Fruit fly (Drosophila melanogaster) whole organism, embryonic: ENCODE data around the gene CG45081.

Experiments used
- Atf6 ChIP-seq: fragments of 200-800 bp; sonication (Bioruptor generic); IDR thresholded peaks from 2 replicates; pipeline ENCODE4 v1.3.6; 2022; ENCODE audit warnings: missing biosample characterization, missing genetic modification characterization
- B-H1 ChIP-seq: fragments of 200-800 bp; sonication (Bioruptor generic); IDR thresholded peaks from 3 replicates; pipeline ENCODE4 v1.3.6; 2022; ENCODE audit warnings: missing biosample characterization, missing genetic modification characterization
- C15 ChIP-seq: fragments of 200-800 bp; sonication (Bioruptor generic); IDR thresholded peaks from 3 replicates; pipeline ENCODE4 v1.3.6; 2022; ENCODE audit warnings: missing biosample characterization, missing genetic modification characterization
- CG10959 ChIP-seq: fragments of 200-800 bp; sonication (Bioruptor generic); IDR thresholded peaks from 2 replicates; pipeline ENCODE4 v1.3.6; 2022; ENCODE audit warnings: missing biosample characterization, missing genetic modification characterization
- CG11247 ChIP-seq: fragments of 200-800 bp; sonication (Bioruptor generic); IDR thresholded peaks from 2 replicates; pipeline ENCODE4 v1.3.6; 2022; ENCODE audit warnings: missing biosample characterization, missing genetic modification characterization
- CG11398 ChIP-seq: fragments of 200-800 bp; sonication (Bioruptor generic); optimal IDR thresholded peaks from 2 replicates; lab custom pipeline; 2016; ENCODE audit warnings: missing biosample characterization, missing genetic modification characterization
- CG11504 ChIP-seq: fragments of 200-800 bp; sonication (Bioruptor generic); optimal IDR thresholded peaks from 3 replicates; lab custom pipeline; 2019; ENCODE audit warnings: missing biosample characterization, mild to moderate bottlenecking, missing genetic modification characterization, moderate library complexity
- CG13287 ChIP-seq: fragments of 200-800 bp; sonication (Bioruptor generic); IDR thresholded peaks from 2 replicates; pipeline ENCODE4 v1.3.6; 2022; ENCODE audit warnings: missing biosample characterization, missing genetic modification characterization; ENCODE audit not compliant: partially characterized antibody
- CG13424 ChIP-seq: fragments of 200-800 bp; sonication (Bioruptor generic); optimal IDR thresholded peaks from 2 replicates; lab custom pipeline; 2019; ENCODE audit warnings: missing biosample characterization, mild to moderate bottlenecking, missing genetic modification characterization, moderate library complexity
- CG13775 ChIP-seq: fragments of 200-800 bp; sonication (Bioruptor generic); optimal IDR thresholded peaks from 3 replicates; lab custom pipeline; 2017; ENCODE audit warnings: missing biosample characterization, mild to moderate bottlenecking, missing genetic modification characterization
- CG14441 ChIP-seq: fragments of 200-800 bp; sonication (Bioruptor generic); IDR thresholded peaks from 2 replicates; pipeline ENCODE4 v1.3.6; 2022; ENCODE audit warnings: missing biosample characterization, missing genetic modification characterization
- CG14860 ChIP-seq: fragments of 200-800 bp; sonication (Bioruptor generic); IDR thresholded peaks from 3 replicates; pipeline ENCODE4 v1.3.6; 2022; ENCODE audit warnings: missing biosample characterization, missing genetic modification characterization; ENCODE audit not compliant: partially characterized antibody
- CG14965 ChIP-seq: fragments of 200-800 bp; sonication (Bioruptor generic); optimal IDR thresholded peaks from 2 replicates; lab custom pipeline; 2016; ENCODE audit warnings: missing biosample characterization, missing genetic modification characterization, borderline replicate concordance
- CG15479 ChIP-seq: fragments of 200-800 bp; sonication (Bioruptor generic); optimal IDR thresholded peaks from 3 replicates; lab custom pipeline; 2019; ENCODE audit warnings: missing biosample characterization, mild to moderate bottlenecking, missing genetic modification characterization, moderate library complexity
- CG17328 ChIP-seq: fragments of 200-800 bp; sonication (Bioruptor generic); IDR thresholded peaks from 2 replicates; pipeline ENCODE4 v1.3.6; 2022; ENCODE audit warnings: missing biosample characterization, missing genetic modification characterization
- CG17385 ChIP-seq: fragments of 200-800 bp; sonication (Bioruptor generic); optimal IDR thresholded peaks from 3 replicates; lab custom pipeline; 2018; ENCODE audit warnings: missing biosample characterization, mild to moderate bottlenecking, missing genetic modification characterization
- CG17802 ChIP-seq: fragments of 200-800 bp; sonication (Bioruptor generic); optimal IDR thresholded peaks from 2 replicates; lab custom pipeline; 2018; ENCODE audit warnings: missing biosample characterization, mild to moderate bottlenecking, missing genetic modification characterization, moderate library complexity
- CG2202 ChIP-seq: fragments of 200-800 bp; sonication (Bioruptor generic); optimal IDR thresholded peaks from 2 replicates; lab custom pipeline; 2018; ENCODE audit warnings: missing biosample characterization, mild to moderate bottlenecking, missing genetic modification characterization
- CG2712 ChIP-seq: fragments of 200-800 bp; optimal IDR thresholded peaks from 3 replicates; lab custom pipeline; 2019; ENCODE audit warnings: missing biosample characterization, mild to moderate bottlenecking, missing genetic modification characterization, moderate library complexity
- CG32767 ChIP-seq: fragments of 200-800 bp; sonication (Bioruptor generic); IDR thresholded peaks from 2 replicates; pipeline ENCODE4 v1.3.6; 2022; ENCODE audit warnings: missing biosample characterization, missing genetic modification characterization
- CG34376 ChIP-seq: fragments of 200-800 bp; sonication (Bioruptor generic); optimal IDR thresholded peaks from 2 replicates; lab custom pipeline; 2018; ENCODE audit warnings: missing biosample characterization, mild to moderate bottlenecking, missing genetic modification characterization
- CG42726 ChIP-seq: fragments of 200-800 bp; sonication (Bioruptor generic); IDR thresholded peaks from 2 replicates; pipeline ENCODE4 v1.3.6; 2022; ENCODE audit warnings: missing biosample characterization, missing genetic modification characterization; ENCODE audit not compliant: partially characterized antibody
- CG5245 ChIP-seq: fragments of 200-800 bp; sonication (Bioruptor generic); optimal IDR thresholded peaks from 3 replicates; lab custom pipeline; 2016; ENCODE audit warnings: missing biosample characterization, missing genetic modification characterization
- CG6254 ChIP-seq: fragments of 200-800 bp; sonication (Bioruptor generic); optimal IDR thresholded peaks from 3 replicates; lab custom pipeline; 2017; ENCODE audit warnings: mild to moderate bottlenecking, missing biosample characterization, missing genetic modification reagents, missing genetic modification characterization
- CG8944 ChIP-seq: fragments of 200-800 bp; sonication (Bioruptor generic); optimal IDR thresholded peaks from 3 replicates; lab custom pipeline; 2016; ENCODE audit warnings: missing biosample characterization, missing genetic modification characterization
- Camta ChIP-seq: fragments of 200-800 bp; sonication (Bioruptor generic); optimal IDR thresholded peaks from 2 replicates; lab custom pipeline; 2016; ENCODE audit warnings: missing biosample characterization, missing genetic modification characterization
- CoRest ChIP-seq: fragments of 200-800 bp; sonication (Bioruptor generic); optimal IDR thresholded peaks from 3 replicates; lab custom pipeline; 2018; ENCODE audit warnings: missing biosample characterization, mild to moderate bottlenecking, missing genetic modification characterization, moderate library complexity
- Dek ChIP-seq: fragments of 200-800 bp; sonication (Bioruptor generic); optimal IDR thresholded peaks from 3 replicates; lab custom pipeline; 2019; ENCODE audit warnings: missing biosample characterization, mild to moderate bottlenecking, missing genetic modification characterization, moderate library complexity
- Dp ChIP-seq: fragments of 200-800 bp; sonication (Bioruptor generic); optimal IDR thresholded peaks from 2 replicates; lab custom pipeline; 2018; ENCODE audit warnings: missing biosample characterization, mild to moderate bottlenecking, missing genetic modification characterization, moderate library complexity
- Fer2 ChIP-seq: fragments of 200-800 bp; sonication (Bioruptor generic); optimal IDR thresholded peaks from 2 replicates; lab custom pipeline; 2018; ENCODE audit warnings: missing biosample characterization, mild to moderate bottlenecking, missing genetic modification characterization, moderate library complexity
- Fer3 ChIP-seq: fragments of 200-800 bp; sonication (Bioruptor generic); optimal IDR thresholded peaks from 2 replicates; lab custom pipeline; 2018; ENCODE audit warnings: missing biosample characterization, mild to moderate bottlenecking, missing genetic modification characterization, moderate library complexity
- Hr78 ChIP-seq, 2 experiments: fragments of 200-800 bp in 1 of 2; fragments of >200 bp in 1 of 2; sonication (Bioruptor generic) in 1 of 2; optimal IDR thresholded peaks; 2 replicates each; lab custom pipeline; 2017 to 2019; ENCODE audit warnings: missing biosample characterization in 2 of 2, missing genetic modification characterization in 2 of 2, mild to moderate bottlenecking in 1 of 2, moderate library complexity in 1 of 2
- Lhr ChIP-seq: fragments of 200-800 bp; sonication (Bioruptor generic); optimal IDR thresholded peaks from 3 replicates; lab custom pipeline; 2017; ENCODE audit warnings: mild to moderate bottlenecking, missing biosample characterization, missing genetic modification reagents, missing genetic modification characterization
- MTF-1 ChIP-seq: fragments of 200-800 bp; sonication (Bioruptor generic); optimal IDR thresholded peaks from 2 replicates; lab custom pipeline; 2018; ENCODE audit warnings: missing biosample characterization, mild to moderate bottlenecking, missing genetic modification characterization, borderline replicate concordance
- Med ChIP-seq: fragments of 200-800 bp; sonication (Bioruptor generic); peaks from one replicate; lab custom pipeline; 2016; ENCODE audit warnings: missing biosample characterization, missing genetic modification characterization, mild to moderate bottlenecking, inconsistent platforms, moderate library complexity
- NC2α ChIP-seq: fragments of 200-800 bp; sonication (Bioruptor generic); optimal IDR thresholded peaks from 2 replicates; lab custom pipeline; 2016; ENCODE audit warnings: missing biosample characterization, missing genetic modification characterization
- Oli ChIP-seq: fragments of 200-800 bp; sonication (Bioruptor generic); optimal IDR thresholded peaks from 2 replicates; lab custom pipeline; 2018; ENCODE audit warnings: missing biosample characterization, mild to moderate bottlenecking, missing genetic modification characterization, moderate library complexity
- Tbp ChIP-seq: fragments of >200 bp; optimal IDR thresholded peaks from 2 replicates; lab custom pipeline; 2018; ENCODE audit warnings: missing biosample characterization, missing genetic modification characterization
- chinmo ChIP-seq: fragments of 200-800 bp; sonication (Bioruptor generic); IDR thresholded peaks from 4 replicates; pipeline ENCODE4 v1.3.6; 2022; ENCODE audit warnings: missing biosample characterization, missing genetic modification characterization; ENCODE audit not compliant: partially characterized antibody
- ci ChIP-seq: fragments of 200-800 bp; sonication (Bioruptor generic); IDR thresholded peaks from 3 replicates; pipeline ENCODE4 v1.3.6; 2022; ENCODE audit warnings: missing biosample characterization, missing genetic modification characterization
- eyg ChIP-seq: fragments of 200-800 bp; sonication (Bioruptor generic); optimal IDR thresholded peaks from 3 replicates; lab custom pipeline; 2016; ENCODE audit warnings: missing biosample characterization, missing genetic modification characterization
- fd102C ChIP-seq: fragments of 200-800 bp; sonication (Bioruptor generic); optimal IDR thresholded peaks from 2 replicates; lab custom pipeline; 2018; ENCODE audit warnings: missing biosample characterization, mild to moderate bottlenecking, missing genetic modification characterization, moderate library complexity
- fd3F ChIP-seq: fragments of 200-800 bp; sonication (Bioruptor generic); optimal IDR thresholded peaks from 2 replicates; lab custom pipeline; 2018; ENCODE audit warnings: missing biosample characterization, mild to moderate bottlenecking, missing genetic modification characterization, moderate library complexity
- her ChIP-seq: fragments of 200-800 bp; sonication (Bioruptor generic); optimal IDR thresholded peaks from 2 replicates; lab custom pipeline; 2016; ENCODE audit warnings: missing biosample characterization, missing genetic modification characterization
- nau ChIP-seq: fragments of 200-800 bp; sonication (Bioruptor generic); optimal IDR thresholded peaks from 3 replicates; lab custom pipeline; 2017; ENCODE audit warnings: missing biosample characterization, mild to moderate bottlenecking, missing genetic modification characterization, missing genetic modification reagents
- prd ChIP-seq, 3 experiments: fragments of >200 bp in 2 of 3; fragments of 200-800 bp in 1 of 3; sonication (Bioruptor generic) in 1 of 3; optimal IDR thresholded peaks in 2 of 3; IDR thresholded peaks in 1 of 3; 2 replicates in 2 of 3; 3 replicates in 1 of 3; pipeline versions ENCODE4 v1.3.6 to Lab custom; 2017 to 2022; ENCODE audit warnings: missing biosample characterization in 1 of 3, missing genetic modification characterization in 1 of 3
- row ChIP-seq: fragments of 200-800 bp; sonication (Bioruptor generic); IDR thresholded peaks from 3 replicates; pipeline ENCODE4 v1.3.6; 2022; ENCODE audit warnings: missing biosample characterization, missing genetic modification characterization
- tin ChIP-seq: fragments of 200-800 bp; sonication (Bioruptor generic); optimal IDR thresholded peaks from 3 replicates; lab custom pipeline; 2016; ENCODE audit warnings: missing biosample characterization, missing genetic modification characterization
- tx ChIP-seq: fragments of 200-800 bp; sonication (Bioruptor generic); optimal IDR thresholded peaks from 2 replicates; lab custom pipeline; 2016; ENCODE audit warnings: missing biosample characterization, missing genetic modification characterization
- vfl ChIP-seq: fragments of 200-800 bp; sonication (Bioruptor generic); optimal IDR thresholded peaks from 2 replicates; lab custom pipeline; 2016; ENCODE audit warnings: missing biosample characterization, missing genetic modification characterization

The CG45081 gene

DNA sequence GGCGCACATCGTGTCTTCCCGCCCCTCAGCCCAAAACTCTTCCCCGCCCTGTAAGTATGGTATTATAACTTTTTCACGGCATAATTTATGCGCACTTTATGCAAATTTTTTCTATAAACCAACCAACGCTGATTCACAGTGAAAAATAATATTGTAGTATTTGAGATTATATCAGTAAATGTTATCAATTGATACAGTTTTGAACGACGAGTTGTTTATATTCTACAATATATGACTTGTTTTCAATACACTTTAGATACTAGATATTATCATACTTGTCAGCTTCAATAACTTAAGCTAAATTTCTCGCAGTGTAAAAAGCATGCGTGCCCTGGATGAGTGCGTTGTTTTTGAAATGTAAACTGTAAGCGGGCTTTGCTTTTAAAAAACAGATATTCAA lies 49.5 kb upstream of the CG45081 start (continued):
- TF ChIP-seq CG13424 (tag; lab: Kevin White, UChicago): peak; percentile 55
- TF ChIP-seq fd102C (GFP tag; lab: Kevin White, UChicago): no peak
- no peak for TF ChIP-seq CG5245 (GFP tag; lab: Kevin White, UChicago)
- no peak for TF ChIP-seq NC2α (GFP tag; lab: Kevin White, UChicago)
- peak; percentile 65 for TF ChIP-seq Fer3 (tag; lab: Kevin White, UChicago)
- no peak for TF ChIP-seq Atf6
- TF ChIP-seq vfl (GFP tag; lab: Kevin White, UChicago): no peak
- TF ChIP-seq CG17328 (GFP tag; lab: Robert Waterston, UW): no peak
- TF ChIP-seq CG17802 (tag; lab: Kevin White, UChicago): no peak
- TF ChIP-seq Dp: no peak
- peak; percentile 14 for TF ChIP-seq fd3F (GFP tag; lab: Kevin White, UChicago)
- TF ChIP-seq CoRest (tag; lab: Kevin White, UChicago): peak; percentile 45
- TF ChIP-seq CG15479: no peak
- TF ChIP-seq C15 (GFP tag; lab: Robert Waterston, UW): no peak
- no peak for TF ChIP-seq Camta (GFP tag; lab: Kevin White, UChicago)
- no peak for TF ChIP-seq Tbp
- TF ChIP-seq nau (GFP tag; lab: Kevin White, UChicago): no peak
- TF ChIP-seq Oli: peak; percentile 34
- TF ChIP-seq CG11247 (GFP tag; lab: Robert Waterston, UW): no peak
- no peak for TF ChIP-seq CG34376 (GFP tag; lab: Kevin White, UChicago)
- TF ChIP-seq CG8944 (GFP tag; lab: Kevin White, UChicago): no peak
- TF ChIP-seq tin (GFP tag; lab: Kevin White, UChicago): peak; percentile 7
- TF ChIP-seq Dek (tag; lab: Kevin White, UChicago): peak; percentile 29
- TF ChIP-seq CG2712 (tag; lab: Kevin White, UChicago): peak; percentile 51
- TF ChIP-seq CG11398 (GFP tag; lab: Kevin White, UChicago): no peak
- TF ChIP-seq CG14965 (GFP tag; lab: Kevin White, UChicago): no peak
- TF ChIP-seq row (GFP tag; lab: Robert Waterston, UW): peak; percentile 63; the same call in 2 of the 3 replicates
- TF ChIP-seq Fer2 (tag; lab: Kevin White, UChicago): no peak
- TF ChIP-seq CG14441 (GFP tag; lab: Robert Waterston, UW): peak; percentile 22; the same call in 1 of the 2 replicates
- TF ChIP-seq CG13775 (GFP tag; lab: Kevin White, UChicago): no peak
- no peak for TF ChIP-seq eyg (GFP tag; lab: Kevin White, UChicago)
- no peak for TF ChIP-seq tx
- no peak for TF ChIP-seq CG42726 (GFP tag; lab: Robert Waterston, UW)
- no peak; the same call in 2 of the 3 replicates for TF ChIP-seq B-H1
- no peak for TF ChIP-seq her (GFP tag; lab: Kevin White, UChicago)
- peak; percentile 69 for TF ChIP-seq CG11504
- TF ChIP-seq chinmo (GFP tag; lab: Robert Waterston, UW): no peak
- TF ChIP-seq Hr78 (GFP tag; optimal IDR thresholded peaks at IDR 0.05; lab: Kevin White, UChicago): no peak
- peak; percentile 17 for TF ChIP-seq MTF-1 (GFP tag; lab: Kevin White, UChicago)
- no peak for TF ChIP-seq Lhr
- no peak for TF ChIP-seq CG6254
- no peak for TF ChIP-seq CG13287 (GFP tag; lab: Robert Waterston, UW)
- no peak for TF ChIP-seq CG2202 (tag; lab: Kevin White, UChicago)
- peak; percentile 35 for TF ChIP-seq CG17385 (GFP tag; lab: Kevin White, UChicago)
- TF ChIP-seq CG32767 (GFP tag; lab: Robert Waterston, UW): no peak
- no peak for TF ChIP-seq prd (optimal IDR thresholded peaks at IDR 0.05; lab: Kevin White, UChicago)
- peak; percentile 56; the same call in 1 of the 3 replicates for TF ChIP-seq prd (GFP tag; IDR thresholded peaks at IDR 0.05; lab: Robert Waterston, UW)
- peak; percentile 69 for TF ChIP-seq Med
- no peak for TF ChIP-seq CG14860
- peak; percentile 41; the same call in 1 of the 3 replicates for TF ChIP-seq ci (GFP tag; lab: Robert Waterston, UW)
- no peak for TF ChIP-seq CG10959
